Fruit fly (Drosophila melanogaster) whole organism, embryonic: ENCODE measurements around the gene CG15296.

Source experiments
- B-H1 ChIP-seq: fragments of 200-800 bp; sonication (Bioruptor generic); IDR thresholded peaks from 3 replicates; pipeline ENCODE4 v1.3.6; 2022; ENCODE audit warnings: missing biosample characterization, missing genetic modification characterization
- Bteb2 ChIP-seq: fragments of 200-800 bp; sonication (Bioruptor generic); optimal IDR thresholded peaks from 2 replicates; lab custom pipeline; 2016; ENCODE audit warnings: missing biosample characterization, missing genetic modification characterization
- CG10209 ChIP-seq: fragments of 200-800 bp; sonication (Bioruptor generic); optimal IDR thresholded peaks from 3 replicates; lab custom pipeline; 2017; ENCODE audit warnings: missing biosample characterization, mild to moderate bottlenecking, missing genetic modification characterization, missing genetic modification reagents
- CG10462 ChIP-seq: fragments of 200-800 bp; sonication (Bioruptor generic); optimal IDR thresholded peaks from 2 replicates; lab custom pipeline; 2016; ENCODE audit warnings: missing biosample characterization, missing genetic modification characterization
- CG11696 ChIP-seq: fragments of 200-800 bp; sonication (Bioruptor generic); IDR thresholded peaks from 2 replicates; pipeline ENCODE4 v1.3.6; 2022; ENCODE audit warnings: missing biosample characterization, missing genetic modification characterization
- CG12299 ChIP-seq: fragments of 200-800 bp; sonication (Bioruptor generic); optimal IDR thresholded peaks from 2 replicates; lab custom pipeline; 2018; ENCODE audit warnings: missing biosample characterization, mild to moderate bottlenecking, missing genetic modification characterization
- CG12391 ChIP-seq: fragments of 200-800 bp; sonication (Bioruptor generic); optimal IDR thresholded peaks from 3 replicates; lab custom pipeline; 2018; ENCODE audit warnings: missing biosample characterization, mild to moderate bottlenecking, missing genetic modification characterization, moderate library complexity
- CG15269 ChIP-seq: fragments of 200-800 bp; sonication (Bioruptor generic); optimal IDR thresholded peaks from 2 replicates; lab custom pipeline; 2018; ENCODE audit warnings: missing biosample characterization, mild to moderate bottlenecking, missing genetic modification characterization, moderate library complexity
- CG17829 ChIP-seq: fragments of 200-800 bp; optimal IDR thresholded peaks from 2 replicates; lab custom pipeline; 2019; ENCODE audit warnings: missing biosample characterization, mild to moderate bottlenecking, missing genetic modification characterization, moderate library complexity
- CG4730 ChIP-seq: fragments of 200-800 bp; sonication (Bioruptor generic); IDR thresholded peaks from 2 replicates; pipeline ENCODE4 v1.3.6; 2022; ENCODE audit warnings: missing biosample characterization, missing genetic modification characterization
- CG6683 ChIP-seq: fragments of 200-800 bp; sonication (Bioruptor generic); optimal IDR thresholded peaks from 2 replicates; lab custom pipeline; 2017; ENCODE audit warnings: missing biosample characterization, mild to moderate bottlenecking, missing genetic modification characterization, missing genetic modification reagents
- CG6689 ChIP-seq: fragments of 200-800 bp; sonication (Bioruptor generic); IDR thresholded peaks from 2 replicates; pipeline ENCODE4 v1.3.6; 2022; ENCODE audit warnings: missing biosample characterization, missing genetic modification characterization
- CG6791 ChIP-seq: fragments of 200-800 bp; sonication (Bioruptor generic); IDR thresholded peaks from 3 replicates; pipeline ENCODE4 v1.3.6; 2022; ENCODE audit warnings: missing biosample characterization, missing genetic modification characterization; ENCODE audit not compliant: partially characterized antibody
- CG6813 ChIP-seq: fragments of 200-800 bp; sonication (Bioruptor generic); optimal IDR thresholded peaks from 2 replicates; lab custom pipeline; 2017; ENCODE audit warnings: missing biosample characterization, missing genetic modification characterization, mild to moderate bottlenecking, moderate library complexity, missing genetic modification reagents
- CG8089 ChIP-seq: fragments of 200-800 bp; sonication (Bioruptor generic); optimal IDR thresholded peaks from 3 replicates; lab custom pipeline; 2016; ENCODE audit warnings: missing biosample characterization, missing genetic modification characterization
- CG8924 ChIP-seq: fragments of 200-800 bp; optimal IDR thresholded peaks from 3 replicates; lab custom pipeline; 2019; ENCODE audit warnings: missing biosample characterization, mild to moderate bottlenecking, missing genetic modification characterization, moderate library complexity
- CG9727 ChIP-seq: fragments of 200-800 bp; sonication (Bioruptor generic); optimal IDR thresholded peaks from 3 replicates; lab custom pipeline; 2017; ENCODE audit warnings: missing biosample characterization, mild to moderate bottlenecking, missing genetic modification characterization
- CG9876 ChIP-seq: fragments of 200-800 bp; sonication (Bioruptor generic); optimal IDR thresholded peaks from 2 replicates; lab custom pipeline; 2016; ENCODE audit warnings: missing biosample characterization, missing genetic modification characterization
- D19A ChIP-seq: fragments of 200-800 bp; optimal IDR thresholded peaks from 3 replicates; lab custom pipeline; 2019; ENCODE audit warnings: missing biosample characterization, mild to moderate bottlenecking, missing genetic modification characterization, moderate library complexity
- Dad ChIP-seq: fragments of 200-800 bp; sonication (Bioruptor generic); optimal IDR thresholded peaks from 3 replicates; lab custom pipeline; 2016; ENCODE audit warnings: missing biosample characterization, missing genetic modification characterization
- Dp ChIP-seq: fragments of 200-800 bp; sonication (Bioruptor generic); optimal IDR thresholded peaks from 2 replicates; lab custom pipeline; 2018; ENCODE audit warnings: missing biosample characterization, mild to moderate bottlenecking, missing genetic modification characterization, moderate library complexity
- E2f1 ChIP-seq: fragments of 200-800 bp; sonication (Bioruptor generic); IDR thresholded peaks from 2 replicates; pipeline ENCODE4 v1.3.6; 2022; ENCODE audit warnings: missing biosample characterization, missing genetic modification characterization
- E2f2 ChIP-seq: fragments of 200-800 bp; sonication (Bioruptor generic); IDR thresholded peaks from 2 replicates; pipeline ENCODE4 v1.3.6; 2022; ENCODE audit warnings: missing biosample characterization, missing genetic modification characterization
- H2.0 ChIP-seq: fragments of 200-800 bp; sonication (Bioruptor generic); IDR thresholded peaks from 2 replicates; pipeline ENCODE4 v1.3.6; 2022; ENCODE audit warnings: missing biosample characterization, missing genetic modification characterization
- Hey ChIP-seq: fragments of 200-800 bp; sonication (Bioruptor generic); optimal IDR thresholded peaks from 3 replicates; lab custom pipeline; 2018; ENCODE audit warnings: missing biosample characterization, mild to moderate bottlenecking, missing genetic modification characterization
- HmgD ChIP-seq: fragments of 200-800 bp; sonication (Bioruptor generic); optimal IDR thresholded peaks from 3 replicates; lab custom pipeline; 2016; ENCODE audit warnings: missing biosample characterization, missing genetic modification characterization
- NC2α ChIP-seq: fragments of 200-800 bp; sonication (Bioruptor generic); optimal IDR thresholded peaks from 2 replicates; lab custom pipeline; 2016; ENCODE audit warnings: missing biosample characterization, missing genetic modification characterization
- Nf-YC ChIP-seq: fragments of 200-800 bp; optimal IDR thresholded peaks from 3 replicates; lab custom pipeline; 2019; ENCODE audit warnings: missing biosample characterization, mild to moderate bottlenecking, missing genetic modification characterization, moderate library complexity
- Optix ChIP-seq: fragments of 200-800 bp; sonication (Bioruptor generic); IDR thresholded peaks from 3 replicates; pipeline ENCODE4 v1.3.6; 2022; ENCODE audit warnings: missing biosample characterization, missing genetic modification characterization
- Rfx ChIP-seq: fragments of 200-800 bp; sonication (Bioruptor generic); IDR thresholded peaks from 2 replicates; pipeline ENCODE4 v1.3.6; 2022; ENCODE audit warnings: missing biosample characterization, missing genetic modification characterization
- Ssrp ChIP-seq: fragments of 200-800 bp; sonication (Bioruptor generic); optimal IDR thresholded peaks from 2 replicates; lab custom pipeline; 2018; ENCODE audit warnings: missing biosample characterization, mild to moderate bottlenecking, missing genetic modification characterization, moderate library complexity
- bowl ChIP-seq: fragments of 200-800 bp; sonication (Bioruptor generic); IDR thresholded peaks from 2 replicates; pipeline ENCODE4 v1.3.6; 2022; ENCODE audit warnings: missing biosample characterization, missing genetic modification characterization
- corto ChIP-seq: fragments of 200-800 bp; sonication (Bioruptor generic); optimal IDR thresholded peaks from 2 replicates; lab custom pipeline; 2016; ENCODE audit warnings: missing biosample characterization, mild to moderate bottlenecking, missing genetic modification characterization, moderate library complexity
- en ChIP-seq: fragments of 200-800 bp; sonication (Bioruptor generic); optimal IDR thresholded peaks from 2 replicates; lab custom pipeline; 2016; ENCODE audit warnings: missing biosample characterization, missing genetic modification characterization
- ftz-f1 ChIP-seq: fragments of 200-800 bp; sonication (Bioruptor generic); optimal IDR thresholded peaks from 2 replicates; lab custom pipeline; 2016; ENCODE audit warnings: missing biosample characterization, missing genetic modification characterization
- gsb-n ChIP-seq: fragments of 200-800 bp; sonication (Bioruptor generic); optimal IDR thresholded peaks from 3 replicates; lab custom pipeline; 2018; ENCODE audit warnings: missing biosample characterization, mild to moderate bottlenecking, missing genetic modification characterization
- gt ChIP-seq: fragments of 200-800 bp; sonication (Bioruptor generic); IDR thresholded peaks from 2 replicates; pipeline ENCODE4 v1.3.6; 2022; ENCODE audit warnings: missing biosample characterization, missing genetic modification characterization
- ham ChIP-seq: fragments of 200-800 bp; sonication (Bioruptor generic); IDR thresholded peaks from 2 replicates; pipeline ENCODE4 v1.3.6; 2022; ENCODE audit warnings: missing biosample characterization, missing genetic modification characterization
- ken ChIP-seq: fragments of 200-800 bp; sonication (Bioruptor generic); IDR thresholded peaks from 3 replicates; pipeline ENCODE4 v1.3.6; 2022; ENCODE audit warnings: missing biosample characterization, missing genetic modification characterization
- lab ChIP-seq: fragments of 200-800 bp; sonication (Bioruptor generic); optimal IDR thresholded peaks from 3 replicates; lab custom pipeline; 2017; ENCODE audit warnings: missing biosample characterization, missing genetic modification characterization, mild to moderate bottlenecking, moderate library complexity, missing genetic modification reagents
- lbe ChIP-seq: fragments of 200-800 bp; sonication (Bioruptor generic); optimal IDR thresholded peaks from 2 replicates; lab custom pipeline; 2016; ENCODE audit warnings: missing biosample characterization, mild to moderate bottlenecking, missing genetic modification characterization
- luna ChIP-seq: fragments of 200-800 bp; sonication (Bioruptor generic); optimal IDR thresholded peaks from 2 replicates; lab custom pipeline; 2016; ENCODE audit warnings: missing biosample characterization, missing genetic modification characterization
- odd ChIP-seq: fragments of 200-800 bp; sonication (Bioruptor generic); optimal IDR thresholded peaks from 2 replicates; lab custom pipeline; 2017; ENCODE audit warnings: missing biosample characterization, mild to moderate bottlenecking, missing genetic modification characterization
- org-1 ChIP-seq: fragments of 200-800 bp; sonication (Bioruptor generic); optimal IDR thresholded peaks from 2 replicates; lab custom pipeline; 2017; ENCODE audit warnings: missing biosample characterization, missing genetic modification characterization
- pho ChIP-seq: fragments of 200-800 bp; sonication (Bioruptor generic); optimal IDR thresholded peaks from 2 replicates; lab custom pipeline; 2016; ENCODE audit warnings: missing biosample characterization, missing genetic modification characterization
- sc ChIP-seq, 3 experiments: fragments of >200 bp in 2 of 3; fragments of 200-800 bp in 1 of 3; sonication (Bioruptor generic) in 1 of 3; optimal IDR thresholded peaks; 2 replicates in 2 of 3; 3 replicates in 1 of 3; lab custom pipeline; 2017; ENCODE audit warnings: mild to moderate bottlenecking in 1 of 3, missing biosample characterization in 1 of 3, missing genetic modification characterization in 1 of 3, missing genetic modification reagents in 1 of 3
- sim ChIP-seq: fragments of 200-800 bp; sonication (Bioruptor generic); IDR thresholded peaks from 2 replicates; pipeline ENCODE4 v1.3.6; 2022; ENCODE audit warnings: missing biosample characterization, missing genetic modification characterization
- stc ChIP-seq: fragments of 200-800 bp; sonication (Bioruptor generic); IDR thresholded peaks from 2 replicates; pipeline ENCODE4 v1.3.6; 2022; ENCODE audit warnings: missing biosample characterization, missing genetic modification characterization
- trh ChIP-seq: fragments of 200-800 bp; sonication (Bioruptor generic); optimal IDR thresholded peaks from 2 replicates; lab custom pipeline; 2016; ENCODE audit warnings: missing biosample characterization, missing genetic modification characterization
- vfl ChIP-seq: fragments of 200-800 bp; sonication (Bioruptor generic); optimal IDR thresholded peaks from 2 replicates; lab custom pipeline; 2016; ENCODE audit warnings: missing biosample characterization, missing genetic modification characterization

CG15296 gene

dm6 chrX:10600254-10600916, 34.0 kb upstream of the CG15296 start (continued):
- TF ChIP-seq Dp (GFP tag; lab: Kevin White, UChicago), result peak; percentile 22
- peak; percentile 37 for TF ChIP-seq CG12391 (tag; lab: Kevin White, UChicago)
- no peak for TF ChIP-seq stc (GFP tag; lab: Robert Waterston, UW)
- TF ChIP-seq Hey (tag; lab: Kevin White, UChicago), result no peak
- no peak for TF ChIP-seq CG11696
- TF ChIP-seq CG10209, result peak; percentile 12
- no peak for TF ChIP-seq lbe (GFP tag; lab: Kevin White, UChicago)
- no peak for TF ChIP-seq CG6791 (GFP tag; lab: Robert Waterston, UW)
- TF ChIP-seq Optix (GFP tag; lab: Robert Waterston, UW), result peak; percentile 56; the same call in 1 of the 3 replicates
- TF ChIP-seq CG8089 (GFP tag; lab: Kevin White, UChicago), result no peak
- TF ChIP-seq CG8924 (tag; lab: Kevin White, UChicago), result peak; percentile 23
- no peak for TF ChIP-seq vfl
- no peak for TF ChIP-seq CG10462 (GFP tag; lab: Kevin White, UChicago)
- TF ChIP-seq corto (GFP tag; lab: Kevin White, UChicago), result no peak
- TF ChIP-seq D19A (tag; lab: Kevin White, UChicago), result peak; percentile 17
- TF ChIP-seq ftz-f1, result no peak
- TF ChIP-seq sc (optimal IDR thresholded peaks at IDR 0.05; lab: Kevin White, UChicago), result no peak
- no peak for TF ChIP-seq sc (GFP tag; optimal IDR thresholded peaks at IDR 0.05; lab: Kevin White, UChicago)
- TF ChIP-seq CG4730, result no peak
- peak; percentile 20 for TF ChIP-seq CG9727
- no peak for TF ChIP-seq CG6813
- no peak for TF ChIP-seq Bteb2 (GFP tag; lab: Kevin White, UChicago)
- no peak for TF ChIP-seq CG12299 (tag; lab: Kevin White, UChicago)
- TF ChIP-seq Dad (GFP tag; lab: Kevin White, UChicago), result peak; percentile 24
- peak; percentile 71 for TF ChIP-seq ken (GFP tag; lab: Robert Waterston, UW)
- no peak for TF ChIP-seq luna (GFP tag; lab: Kevin White, UChicago)
- no peak for TF ChIP-seq CG17829 (tag; lab: Kevin White, UChicago)
- TF ChIP-seq gsb-n, result no peak
- no peak for TF ChIP-seq bowl (GFP tag; lab: Robert Waterston, UW)
- TF ChIP-seq E2f2 (GFP tag; lab: Robert Waterston, UW), result peak; percentile 54; the same call in 1 of the 2 replicates
- peak; percentile 66 for TF ChIP-seq lab
- no peak for TF ChIP-seq gt (GFP tag; lab: Robert Waterston, UW)
- TF ChIP-seq CG9876 (GFP tag; lab: Kevin White, UChicago), result no peak
- no peak for TF ChIP-seq NC2α (GFP tag; lab: Kevin White, UChicago)
- peak; percentile 69 for TF ChIP-seq H2.0
- TF ChIP-seq CG15269 (tag; lab: Kevin White, UChicago), result peak; percentile 59
- no peak for TF ChIP-seq en (GFP tag; lab: Kevin White, UChicago)
- TF ChIP-seq ham (GFP tag; lab: Robert Waterston, UW), result no peak
- no peak for TF ChIP-seq org-1 (GFP tag; lab: Kevin White, UChicago)
- no peak for TF ChIP-seq trh (GFP tag; lab: Kevin White, UChicago)
- no peak for TF ChIP-seq pho (GFP tag; lab: Kevin White, UChicago)
- no peak for TF ChIP-seq Nf-YC (tag; lab: Kevin White, UChicago)
- TF ChIP-seq CG6689 (GFP tag; lab: Robert Waterston, UW), result 0 out of 2 replicates have a peak, but pooled peaks have one; percentile 20
- peak; percentile 50; the same call in 1 of the 2 replicates for TF ChIP-seq E2f1 (GFP tag; lab: Robert Waterston, UW)
- TF ChIP-seq Ssrp (tag; lab: Kevin White, UChicago), result peak; percentile 25
- peak; percentile 43; the same call in 2 of the 3 replicates for TF ChIP-seq B-H1 (GFP tag; lab: Robert Waterston, UW)
- no peak for TF ChIP-seq CG6683 (GFP tag; lab: Kevin White, UChicago)
- no peak for TF ChIP-seq odd (GFP tag; lab: Kevin White, UChicago)
- peak; percentile 71 for TF ChIP-seq Rfx (GFP tag; lab: Robert Waterston, UW)
- TF ChIP-seq HmgD, result no peak
- TF ChIP-seq sim (GFP tag; lab: Robert Waterston, UW), result no peak
